Worm (Caenorhabditis elegans) whole organism, L4 larva: ENCODE measurements around the gene Y73B6BL.27.

ENCODE experiments used
- ceh-28 ChIP-seq: fragments of 150-350 bp; optimal IDR thresholded peaks from 2 replicates; lab custom pipeline; 2014; ENCODE audit warnings: missing biosample characterization, missing genetic modification reagents, missing genetic modification characterization
- ceh-62 ChIP-seq: sonication (generic microtip); optimal IDR thresholded peaks from 2 replicates; lab custom pipeline; 2017; ENCODE audit warnings: missing biosample characterization, missing genetic modification characterization
- ceh-82 ChIP-seq: sonication (generic microtip); optimal IDR thresholded peaks from 2 replicates; lab custom pipeline; 2017; ENCODE audit warnings: missing biosample characterization, missing genetic modification characterization
- ces-1 ChIP-seq: fragments of 150-350 bp; sonication (generic microtip); optimal IDR thresholded peaks from 4 replicates; lab custom pipeline; 2014; ENCODE audit warnings: missing biosample characterization, missing genetic modification reagents, missing genetic modification characterization
- hmg-1.1 ChIP-seq: fragments of 200-800 bp; sonication (Bioruptor generic); IDR thresholded peaks from 2 replicates; pipeline ENCODE4 v1.3.6; 2022; ENCODE audit warnings: missing genetic modification reagents, missing genetic modification characterization, missing compliant biosample characterization
- madf-9 ChIP-seq: fragments of 200-800 bp; sonication (Bioruptor generic); conservative IDR thresholded peaks from 2 replicates; pipeline ENCODE4 v1.3.6; 2022; ENCODE audit warnings: missing genetic modification reagents, missing genetic modification characterization, missing compliant biosample characterization
- nhr-11 ChIP-seq: fragments of 150-350 bp; optimal IDR thresholded peaks from 2 replicates; lab custom pipeline; 2014; ENCODE audit warnings: missing biosample characterization, missing genetic modification characterization
- nhr-6 ChIP-seq: fragments of 150-350 bp; optimal IDR thresholded peaks from 2 replicates; lab custom pipeline; 2014; ENCODE audit warnings: missing biosample characterization, missing genetic modification characterization
- pha-4 ChIP-seq, 2 experiments: fragments of 150-350 bp in 1 of 2; fragments of 200-800 bp in 1 of 2; sonication (Bioruptor generic) in 1 of 2; IDR thresholded peaks in 1 of 2; optimal IDR thresholded peaks in 1 of 2; 2 replicates each; pipeline versions ENCODE4 v1.3.6 to Lab custom; 2014 to 2022; ENCODE audit warnings: missing genetic modification characterization in 2 of 2, missing genetic modification reagents in 2 of 2, missing biosample characterization in 1 of 2, missing compliant biosample characterization in 1 of 2
- rbr-2 ChIP-seq: sonication (generic microtip); optimal IDR thresholded peaks from 2 replicates; lab custom pipeline; 2016; ENCODE audit warnings: missing genotype, missing genetic modification characterization, missing compliant biosample characterization
- skn-1 ChIP-seq: fragments of 150-350 bp; optimal IDR thresholded peaks from 2 replicates; lab custom pipeline; 2014; ENCODE audit warnings: missing biosample characterization, missing genetic modification characterization
- snpc-4 ChIP-seq: fragments of 150-350 bp; optimal IDR thresholded peaks from 2 replicates; lab custom pipeline; 2014; ENCODE audit warnings: missing biosample characterization, missing genetic modification characterization
- unc-62 ChIP-seq, 3 experiments: fragments of 150-350 bp in 1 of 3; sonication (generic microtip); optimal IDR thresholded peaks in 2 of 3; peaks in 1 of 3; 1 replicate in 1 of 3; 2 replicates in 2 of 3; lab custom pipeline; 2014 to 2017; ENCODE audit warnings: missing biosample characterization in 3 of 3, missing genetic modification characterization in 3 of 3, missing genetic modification reagents in 3 of 3, missing genotype in 1 of 3

- TF ChIP-seq skn-1 = no peak
- no peak for TF ChIP-seq hmg-1.1 (GFP tag; lab: Robert Waterston, UW)
- TF ChIP-seq pha-4 (GFP tag; IDR thresholded peaks at IDR 0.05; lab: Robert Waterston, UW) = no peak
- no peak for TF ChIP-seq pha-4 (tag; optimal IDR thresholded peaks at IDR 0.05; lab: Kevin White, UChicago)
- TF ChIP-seq unc-62 (GFP tag; optimal IDR thresholded peaks at IDR 0.05 in 1 of 2; lab: Kevin White, UChicago) = no peak
- TF ChIP-seq unc-62 (tag; optimal IDR thresholded peaks at IDR 0.05; lab: Kevin White, UChicago) = no peak
- no peak for TF ChIP-seq nhr-11
- no peak for TF ChIP-seq madf-9 (GFP tag; lab: Robert Waterston, UW)
- TF ChIP-seq ceh-28 (tag; lab: Kevin White, UChicago) = no peak
- no peak for TF ChIP-seq rbr-2 (tag; lab: Kevin White, UChicago)
- TF ChIP-seq nhr-6 (tag; lab: Kevin White, UChicago) = no peak
- TF ChIP-seq ces-1 (GFP tag; lab: Kevin White, UChicago) = no peak
- no peak for TF ChIP-seq ceh-62
- TF ChIP-seq ceh-82 (tag; lab: Kevin White, UChicago) = no peak
- no peak for TF ChIP-seq snpc-4 (tag; lab: Kevin White, UChicago)
Measured at ce11 chrIV:6496103-6496502, 23.1 kb upstream of the Y73B6BL.27 start.
